Fruit fly (Drosophila melanogaster): ENCODE measurements around the gene CG13725.

DNA sequence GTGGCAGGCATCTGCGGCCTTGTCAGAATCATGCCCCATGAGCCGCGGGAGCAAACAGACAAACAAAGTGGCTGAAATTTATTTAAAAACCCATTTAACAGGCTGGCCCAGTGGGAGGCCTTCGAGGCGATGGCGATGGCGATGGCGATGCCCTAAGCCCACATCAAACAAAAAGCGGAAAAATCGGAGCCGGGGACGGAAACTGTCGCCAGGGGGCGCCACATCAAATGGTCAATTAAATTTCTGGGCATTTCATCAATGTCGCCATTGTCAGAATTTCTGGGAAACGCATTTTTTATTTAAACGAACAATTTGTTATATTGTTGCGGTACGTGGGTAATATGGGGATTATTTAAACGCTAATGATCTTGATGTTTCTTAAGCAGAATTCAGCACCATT lies 33.1 kb downstream of the CG13725 start:
- no peak for TF ChIP-seq CG10462 (GFP tag; optimal IDR thresholded peaks at IDR 0.05)
- TF ChIP-seq CG10321 (GFP tag; IDR thresholded peaks at IDR 0.05) = no peak
- no peak for TF ChIP-seq row (GFP tag; IDR thresholded peaks at IDR 0.05)
